Worm (Caenorhabditis elegans) whole organism, L3 larva: Measurements from ENCODE around the gene F15H10.12.

Experiments
- aly-2 ChIP-seq: fragments of 150-350 bp; optimal IDR thresholded peaks from 2 replicates; lab custom pipeline; 2014; ENCODE audit warnings: missing biosample characterization, missing genetic modification characterization
- ceh-82 ChIP-seq: fragments of 150-350 bp; optimal IDR thresholded peaks from 2 replicates; lab custom pipeline; 2014; ENCODE audit warnings: missing biosample characterization, missing genetic modification characterization
- elt-3 ChIP-seq, 3 experiments: fragments of 150-350 bp in 1 of 3; sonication (generic microtip) in 2 of 3; optimal IDR thresholded peaks; 2 replicates in 2 of 3; 4 replicates in 1 of 3; lab custom pipeline; 2014 to 2017; ENCODE audit warnings: missing biosample characterization in 3 of 3, missing genetic modification characterization in 3 of 3
- nhr-67 ChIP-seq: fragments of 150-350 bp; optimal IDR thresholded peaks from 2 replicates; lab custom pipeline; 2014; ENCODE audit warnings: missing biosample characterization, missing genetic modification characterization
- pha-4 ChIP-seq: fragments of 150-350 bp; optimal IDR thresholded peaks from 2 replicates; lab custom pipeline; 2014; ENCODE audit warnings: missing biosample characterization, missing genetic modification reagents, missing genetic modification characterization
- ztf-11 ChIP-seq: fragments of 150-350 bp; optimal IDR thresholded peaks from 2 replicates; lab custom pipeline; 2014; ENCODE audit warnings: missing biosample characterization, missing genetic modification characterization

DNA sequence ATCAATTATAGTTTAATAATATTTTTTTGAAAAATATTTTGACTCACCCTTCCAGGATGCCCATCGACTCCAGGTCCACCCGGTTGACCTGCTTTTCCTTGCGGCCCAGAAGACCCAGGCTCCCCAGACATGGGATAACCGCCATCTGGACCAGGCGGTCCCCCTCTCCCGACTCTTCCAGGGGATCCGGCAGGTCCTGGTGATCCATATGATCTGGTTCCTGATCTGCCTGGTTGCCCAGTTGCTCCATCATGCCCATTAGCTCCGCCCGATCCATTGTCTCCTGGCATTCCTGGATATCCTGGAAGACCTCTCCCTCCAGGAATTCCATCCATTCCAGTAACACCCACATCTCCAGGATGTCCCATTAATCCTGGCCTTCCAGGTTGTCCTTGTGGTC is 16.2 kb downstream of the F15H10.12 start:
- TF ChIP-seq aly-2 (tag; lab: Kevin White, UChicago) (no peak), nhr-67 (tag; lab: Kevin White, UChicago) (no peak), elt-3 (tag; optimal IDR thresholded peaks at IDR 0.05; lab: Kevin White, UChicago) (no peak), ztf-11 (tag; lab: Kevin White, UChicago) (no peak), ceh-82 (no peak), pha-4 (tag; lab: Kevin White, UChicago) (no peak)
